Worm (Caenorhabditis elegans): ENCODE measurements around the gene osm-7.

DNA sequence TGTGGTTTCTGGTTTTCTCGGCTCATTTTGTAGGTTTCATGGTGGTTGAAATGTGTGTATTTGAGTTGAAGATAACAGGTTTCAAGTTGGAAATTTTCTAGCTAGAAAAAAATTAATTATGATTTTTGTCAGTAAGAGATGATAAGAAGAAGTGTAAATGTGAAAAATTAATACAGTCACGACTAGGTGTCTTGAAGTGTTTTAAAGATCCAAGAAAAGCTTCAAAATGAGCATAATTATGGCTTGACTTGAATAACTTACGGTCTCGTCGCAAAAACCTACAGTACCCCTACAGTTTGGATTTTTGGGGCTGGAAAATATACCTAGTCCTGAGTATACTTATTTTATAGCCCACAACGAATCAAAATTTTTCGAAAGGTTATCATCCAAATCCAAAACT is 5.6 kb upstream of the osm-7 start, which contains the start of gene exc-12:
- TF ChIP-seq Y79H2A.3 (GFP tag; conservative IDR thresholded peaks at IDR 0.05) (no peak), zfh-2 (GFP tag; conservative IDR thresholded peaks at IDR 0.05) (no peak), dpff-1 (tag; optimal IDR thresholded peaks at IDR 0.05) (no peak), him-1 (tag; optimal IDR thresholded peaks at IDR 0.05) (no peak), B0019.2 (GFP tag; conservative IDR thresholded peaks at IDR 0.05) (no peak), unc-130 (GFP tag; optimal IDR thresholded peaks at IDR 0.05) (no peak), ztf-25 (GFP tag; IDR thresholded peaks at IDR 0.05) (no peak), pha-4 (tag; optimal IDR thresholded peaks at IDR 0.05) (no peak), nfya-1 (tag; optimal IDR thresholded peaks at IDR 0.05; ENCODE audit: borderline replicate concordance, insufficient read depth) (no peak), lir-1 (GFP tag; conservative IDR thresholded peaks at IDR 0.05) (no peak), B0336.3 (GFP tag; IDR thresholded peaks at IDR 0.05) (no peak)
